Fruit fly (Drosophila melanogaster): ENCODE measurements around the gene Abca3.

DNA sequence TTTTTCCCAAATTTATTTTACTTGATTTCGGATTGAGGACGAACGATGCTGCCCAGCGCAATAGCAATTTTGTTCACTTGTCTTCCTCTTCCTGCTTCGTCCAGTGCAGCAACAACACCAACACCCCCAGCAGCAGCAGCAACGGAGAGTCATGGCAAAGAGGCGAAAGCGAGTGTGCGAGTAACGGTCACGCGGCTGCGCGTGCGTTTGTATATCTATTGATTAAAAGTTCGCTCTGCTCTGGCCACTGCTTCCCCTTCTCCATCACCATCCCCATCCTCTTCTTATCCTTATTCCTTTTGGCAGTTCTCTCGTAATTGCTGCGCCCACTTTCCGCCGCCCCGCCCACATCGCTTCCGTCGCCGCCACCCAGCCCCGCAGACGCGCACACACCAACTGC, 31.7 kb upstream of the Abca3 start:
- TF ChIP-seq topi (GFP tag; optimal IDR thresholded peaks at IDR 0.05) (no peak), CG8319 (GFP tag; optimal IDR thresholded peaks at IDR 0.05) (no peak), Lpt (GFP tag; optimal IDR thresholded peaks at IDR 0.05) (no peak), Blimp-1 (GFP tag; optimal IDR thresholded peaks at IDR 0.05) (no peak), Gug (GFP tag; IDR thresholded peaks at IDR 0.05) (no peak), CG7368 (GFP tag; optimal IDR thresholded peaks at IDR 0.05) (no peak), CG6792 (GFP tag; optimal IDR thresholded peaks at IDR 0.05) (no peak), pdm3 (GFP tag; optimal IDR thresholded peaks at IDR 0.05) (no peak)

Data from whole organism, prepupa.